Fruit fly (Drosophila melanogaster) whole organism, embryonic: Measurements from ENCODE around the gene Spn88Ea.

Source experiments
- Atf-2 ChIP-seq: fragments of 200-800 bp; sonication (Bioruptor generic); optimal IDR thresholded peaks from 2 replicates; lab custom pipeline; 2016; ENCODE audit warnings: missing biosample characterization, missing genetic modification characterization
- BtbVII ChIP-seq: fragments of 200-800 bp; sonication (Bioruptor generic); optimal IDR thresholded peaks from 3 replicates; lab custom pipeline; 2017; ENCODE audit warnings: missing biosample characterization, mild to moderate bottlenecking, missing genetic modification characterization
- C15 ChIP-seq: fragments of 200-800 bp; sonication (Bioruptor generic); IDR thresholded peaks from 3 replicates; pipeline ENCODE4 v1.3.6; 2022; ENCODE audit warnings: missing biosample characterization, missing genetic modification characterization
- CG11085 ChIP-seq: fragments of 200-800 bp; sonication (Bioruptor generic); IDR thresholded peaks from 2 replicates; pipeline ENCODE4 v1.3.6; 2022; ENCODE audit warnings: missing biosample characterization, missing genetic modification characterization
- CG12219 ChIP-seq: fragments of 200-800 bp; sonication (Bioruptor generic); optimal IDR thresholded peaks from 3 replicates; lab custom pipeline; 2018; ENCODE audit warnings: missing biosample characterization, mild to moderate bottlenecking, missing genetic modification characterization
- CG12942 ChIP-seq: fragments of 200-800 bp; sonication (Bioruptor generic); optimal IDR thresholded peaks from 3 replicates; lab custom pipeline; 2016; ENCODE audit warnings: missing biosample characterization, missing genetic modification characterization
- CG15073 ChIP-seq: fragments of 200-800 bp; sonication (Bioruptor generic); optimal IDR thresholded peaks from 2 replicates; lab custom pipeline; 2016; ENCODE audit warnings: missing biosample characterization, missing genetic modification characterization
- CG15601 ChIP-seq: fragments of 200-800 bp; sonication (Bioruptor generic); optimal IDR thresholded peaks from 3 replicates; lab custom pipeline; 2019; ENCODE audit warnings: missing biosample characterization, mild to moderate bottlenecking, missing genetic modification characterization, moderate library complexity
- CG17568 ChIP-seq: fragments of 200-800 bp; sonication (Bioruptor generic); optimal IDR thresholded peaks from 2 replicates; lab custom pipeline; 2018; ENCODE audit warnings: missing biosample characterization, mild to moderate bottlenecking, missing genetic modification characterization, moderate library complexity
- CG17912 ChIP-seq: fragments of 200-800 bp; sonication (Bioruptor generic); optimal IDR thresholded peaks from 2 replicates; lab custom pipeline; 2018; ENCODE audit warnings: missing biosample characterization, mild to moderate bottlenecking, missing genetic modification characterization
- CG3163 ChIP-seq: fragments of 200-800 bp; sonication (Bioruptor generic); optimal IDR thresholded peaks from 3 replicates; lab custom pipeline; 2016; ENCODE audit warnings: missing biosample characterization, missing genetic modification characterization
- CG33213 ChIP-seq: fragments of 200-800 bp; sonication (Bioruptor generic); optimal IDR thresholded peaks from 3 replicates; lab custom pipeline; 2016; ENCODE audit warnings: missing biosample characterization, missing genetic modification characterization
- CG3407 ChIP-seq: fragments of 200-800 bp; sonication (Bioruptor generic); optimal IDR thresholded peaks from 2 replicates; lab custom pipeline; 2018; ENCODE audit warnings: missing biosample characterization, mild to moderate bottlenecking, missing genetic modification characterization
- CG3847 ChIP-seq: fragments of 200-800 bp; sonication (Bioruptor generic); IDR thresholded peaks from 2 replicates; pipeline ENCODE4 v1.3.6; 2022; ENCODE audit warnings: missing biosample characterization, missing genetic modification characterization
- CG4617 ChIP-seq: fragments of 200-800 bp; sonication (Bioruptor generic); optimal IDR thresholded peaks from 3 replicates; lab custom pipeline; 2016; ENCODE audit warnings: missing biosample characterization, missing genetic modification characterization, borderline replicate concordance
- CG7357 ChIP-seq: fragments of 200-800 bp; sonication (Bioruptor generic); IDR thresholded peaks from 3 replicates; pipeline ENCODE4 v1.3.6; 2022; ENCODE audit warnings: missing biosample characterization, missing genetic modification characterization
- CG8290 ChIP-seq, 3 experiments: fragments of 200-800 bp; sonication (Bioruptor generic); optimal IDR thresholded peaks; 2 replicates each; lab custom pipeline; 2016 to 2019; ENCODE audit warnings: missing biosample characterization in 3 of 3, missing genetic modification characterization in 3 of 3, mild to moderate bottlenecking in 2 of 3, moderate library complexity in 1 of 3
- CG8944 ChIP-seq: fragments of 200-800 bp; sonication (Bioruptor generic); optimal IDR thresholded peaks from 3 replicates; lab custom pipeline; 2016; ENCODE audit warnings: missing biosample characterization, missing genetic modification characterization
- CTCF ChIP-seq: fragments of 200-800 bp; sonication (Bioruptor generic); optimal IDR thresholded peaks from 2 replicates; lab custom pipeline; 2017; ENCODE audit warnings: missing biosample characterization, mild to moderate bottlenecking, missing genetic modification characterization, moderate library complexity
- CkIIα-i1 ChIP-seq: fragments of 200-800 bp; sonication (Bioruptor generic); IDR thresholded peaks from 2 replicates; pipeline ENCODE4 v1.3.6; 2022; ENCODE audit warnings: missing biosample characterization, missing genetic modification characterization
- Ets65A ChIP-seq: fragments of 200-800 bp; sonication (Bioruptor generic); peaks from one replicate; lab custom pipeline; 2016; ENCODE audit warnings: missing biosample characterization, missing genetic modification characterization
- Gug ChIP-seq: fragments of 200-800 bp; sonication (Bioruptor generic); IDR thresholded peaks from 4 replicates; pipeline ENCODE4 v1.3.6; 2022; ENCODE audit warnings: missing biosample characterization, missing genetic modification characterization
- HmgZ ChIP-seq: fragments of 200-800 bp; sonication (Bioruptor generic); optimal IDR thresholded peaks from 2 replicates; lab custom pipeline; 2018; ENCODE audit warnings: missing biosample characterization, mild to moderate bottlenecking, missing genetic modification characterization
- Hr51 ChIP-seq, 2 experiments: fragments of 200-800 bp; sonication (Bioruptor generic); optimal IDR thresholded peaks; 2 replicates in 1 of 2; 3 replicates in 1 of 2; lab custom pipeline; 2016 to 2018; ENCODE audit warnings: missing biosample characterization in 2 of 2, missing genetic modification characterization in 2 of 2, mild to moderate bottlenecking in 1 of 2, moderate library complexity in 1 of 2
- Kr ChIP-seq: fragments of 200-800 bp; sonication (Bioruptor generic); optimal IDR thresholded peaks from 2 replicates; lab custom pipeline; 2017; ENCODE audit warnings: missing biosample characterization, mild to moderate bottlenecking, missing genetic modification characterization
- Mes4 ChIP-seq: fragments of 200-800 bp; sonication (Bioruptor generic); optimal IDR thresholded peaks from 2 replicates; lab custom pipeline; 2016; ENCODE audit warnings: missing biosample characterization, missing genetic modification characterization
- Myb ChIP-seq: fragments of 200-800 bp; sonication (Bioruptor generic); optimal IDR thresholded peaks from 2 replicates; lab custom pipeline; 2016; ENCODE audit warnings: missing biosample characterization, missing genetic modification characterization
- NC2β ChIP-seq: fragments of 200-800 bp; sonication (Bioruptor generic); optimal IDR thresholded peaks from 2 replicates; lab custom pipeline; 2016; ENCODE audit warnings: missing biosample characterization, missing genetic modification characterization
- NFAT ChIP-seq: fragments of 200-800 bp; sonication (Bioruptor generic); IDR thresholded peaks from 2 replicates; pipeline ENCODE4 v1.3.6; 2022; ENCODE audit warnings: missing biosample characterization, missing genetic modification characterization
- Pdp1 ChIP-seq, 2 experiments: fragments of 200-800 bp; sonication (Bioruptor generic); optimal IDR thresholded peaks; 3 replicates each; lab custom pipeline; 2016; ENCODE audit warnings: missing biosample characterization in 2 of 2, missing genetic modification characterization in 2 of 2, mild to moderate bottlenecking in 1 of 2, moderate library complexity in 1 of 2
- Sox102F ChIP-seq: fragments of 200-800 bp; sonication (Bioruptor generic); optimal IDR thresholded peaks from 2 replicates; lab custom pipeline; 2018; ENCODE audit warnings: missing biosample characterization, mild to moderate bottlenecking, missing genetic modification characterization, moderate library complexity
- YL-1 ChIP-seq: fragments of 200-800 bp; sonication (Bioruptor generic); optimal IDR thresholded peaks from 3 replicates; lab custom pipeline; 2017; ENCODE audit warnings: missing biosample characterization, mild to moderate bottlenecking, missing genetic modification characterization
- ab ChIP-seq: fragments of 200-800 bp; sonication (Bioruptor generic); optimal IDR thresholded peaks from 2 replicates; lab custom pipeline; 2016; ENCODE audit warnings: missing biosample characterization, missing genetic modification characterization
- dan ChIP-seq: fragments of 200-800 bp; sonication (Bioruptor generic); IDR thresholded peaks from 2 replicates; pipeline ENCODE4 v1.3.6; 2022; ENCODE audit warnings: missing biosample characterization, missing genetic modification characterization
- dimm ChIP-seq: fragments of 200-800 bp; sonication (Bioruptor generic); IDR thresholded peaks from 2 replicates; pipeline ENCODE4 v1.3.6; 2022; ENCODE audit warnings: missing biosample characterization, missing genetic modification characterization
- dysf ChIP-seq: fragments of 200-800 bp; sonication (Bioruptor generic); IDR thresholded peaks from 3 replicates; pipeline ENCODE4 v1.3.6; 2022; ENCODE audit warnings: missing biosample characterization, missing genetic modification characterization
- en ChIP-seq: fragments of 200-800 bp; sonication (Bioruptor generic); optimal IDR thresholded peaks from 2 replicates; lab custom pipeline; 2016; ENCODE audit warnings: missing biosample characterization, missing genetic modification characterization
- fd96Cb ChIP-seq: fragments of 200-800 bp; sonication (Bioruptor generic); optimal IDR thresholded peaks from 2 replicates; lab custom pipeline; 2018; ENCODE audit warnings: missing biosample characterization, mild to moderate bottlenecking, missing genetic modification characterization, moderate library complexity
- gcm ChIP-seq: fragments of 200-800 bp; sonication (Bioruptor generic); optimal IDR thresholded peaks from 2 replicates; lab custom pipeline; 2019; ENCODE audit warnings: missing biosample characterization, mild to moderate bottlenecking, missing genetic modification characterization, moderate library complexity
- hth ChIP-seq: fragments of >200 bp; optimal IDR thresholded peaks from 2 replicates; lab custom pipeline; 2017; ENCODE audit warnings: inconsistent platforms
- ind ChIP-seq: fragments of 200-800 bp; sonication (Bioruptor generic); optimal IDR thresholded peaks from 3 replicates; lab custom pipeline; 2016; ENCODE audit warnings: missing biosample characterization, missing genetic modification characterization
- lab ChIP-seq: fragments of 200-800 bp; sonication (Bioruptor generic); optimal IDR thresholded peaks from 3 replicates; lab custom pipeline; 2017; ENCODE audit warnings: missing biosample characterization, missing genetic modification characterization, mild to moderate bottlenecking, moderate library complexity, missing genetic modification reagents
- nerfin-1 ChIP-seq: fragments of 200-800 bp; sonication (Bioruptor generic); optimal IDR thresholded peaks from 3 replicates; lab custom pipeline; 2019; ENCODE audit warnings: missing biosample characterization, mild to moderate bottlenecking, missing genetic modification characterization, moderate library complexity
- p53 ChIP-seq: fragments of 200-800 bp; sonication (Bioruptor generic); optimal IDR thresholded peaks from 2 replicates; lab custom pipeline; 2016; ENCODE audit warnings: missing biosample characterization, missing genetic modification characterization
- run ChIP-seq: fragments of 200-800 bp; sonication (Bioruptor generic); optimal IDR thresholded peaks from 3 replicates; lab custom pipeline; 2018; ENCODE audit warnings: missing biosample characterization, mild to moderate bottlenecking, missing genetic modification characterization
- sc ChIP-seq, 3 experiments: fragments of >200 bp in 2 of 3; fragments of 200-800 bp in 1 of 3; sonication (Bioruptor generic) in 1 of 3; optimal IDR thresholded peaks; 2 replicates in 2 of 3; 3 replicates in 1 of 3; lab custom pipeline; 2017; ENCODE audit warnings: mild to moderate bottlenecking in 1 of 3, missing biosample characterization in 1 of 3, missing genetic modification characterization in 1 of 3, missing genetic modification reagents in 1 of 3
- scrt ChIP-seq: fragments of 200-800 bp; sonication (Bioruptor generic); optimal IDR thresholded peaks from 2 replicates; lab custom pipeline; 2018; ENCODE audit warnings: missing biosample characterization, mild to moderate bottlenecking, missing genetic modification characterization, moderate library complexity
- shn ChIP-seq: fragments of 200-800 bp; sonication (Bioruptor generic); optimal IDR thresholded peaks from 3 replicates; lab custom pipeline; 2016; ENCODE audit warnings: missing biosample characterization, missing genetic modification characterization
- slp2 ChIP-seq: fragments of 200-800 bp; sonication (Bioruptor generic); optimal IDR thresholded peaks from 2 replicates; lab custom pipeline; 2016; ENCODE audit warnings: missing biosample characterization, missing genetic modification characterization
- sug ChIP-seq: fragments of 200-800 bp; optimal IDR thresholded peaks from 2 replicates; lab custom pipeline; 2019; ENCODE audit warnings: missing biosample characterization, mild to moderate bottlenecking, missing genetic modification characterization, moderate library complexity

Gene Spn88Ea

DNA sequence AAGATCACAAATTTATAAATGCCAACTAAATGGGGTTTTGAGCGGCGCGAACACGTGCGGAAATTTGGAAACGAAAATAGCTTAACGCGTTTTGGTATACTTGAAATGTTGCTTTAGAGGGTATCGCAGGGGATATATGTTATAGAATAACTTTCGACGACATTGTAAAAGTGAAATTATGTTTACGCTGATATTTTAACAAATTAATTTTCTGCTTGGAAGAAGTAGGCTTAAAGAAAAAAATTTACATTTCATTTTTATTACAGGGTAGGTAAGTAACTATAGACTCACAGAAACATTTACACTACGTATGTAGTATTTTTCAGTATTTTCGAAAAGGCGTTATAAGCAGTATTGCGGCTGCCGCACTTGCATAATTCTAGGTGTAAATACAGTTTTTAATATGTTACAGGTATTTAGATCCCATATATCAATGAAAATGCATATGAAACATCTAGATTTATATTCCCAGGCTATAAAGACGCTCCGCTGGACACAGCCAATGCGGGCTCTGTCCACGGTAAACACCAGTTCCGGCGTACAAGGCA is 23.2 kb upstream of the Spn88Ea start, which contains the start of the genes Art3 and mRpS10 (continued):
- TF ChIP-seq en (GFP tag; lab: Kevin White, UChicago), result peak; percentile 100
- no peak for TF ChIP-seq sc (optimal IDR thresholded peaks at IDR 0.05; lab: Kevin White, UChicago)
- peak; percentile 100 for TF ChIP-seq sc (GFP tag; optimal IDR thresholded peaks at IDR 0.05; lab: Kevin White, UChicago)
- TF ChIP-seq CG12942, result peak; percentile 100
- peak; percentile 100 for TF ChIP-seq shn (GFP tag; lab: Kevin White, UChicago)
- TF ChIP-seq scrt, result peak; percentile 99
- peak; percentile 100 for TF ChIP-seq run (tag; lab: Kevin White, UChicago)
- TF ChIP-seq CG3163 (GFP tag; lab: Kevin White, UChicago), result peak; percentile 96
- peak; percentile 99 for TF ChIP-seq CkIIα-i1 (GFP tag; lab: Robert Waterston, UW)
- peak; percentile 100 for TF ChIP-seq slp2 (GFP tag; lab: Kevin White, UChicago)
- peak; percentile 100 for TF ChIP-seq Hr51 (GFP tag; optimal IDR thresholded peaks at IDR 0.05; lab: Kevin White, UChicago)
- TF ChIP-seq CG17568, result no peak
- TF ChIP-seq CG11085 (GFP tag; lab: Robert Waterston, UW), result peak; percentile 100
- TF ChIP-seq Pdp1 (GFP tag; optimal IDR thresholded peaks at IDR 0.05; lab: Kevin White, UChicago), result peak; percentile 100
- TF ChIP-seq ind (GFP tag; lab: Kevin White, UChicago), result peak; percentile 100
- TF ChIP-seq Sox102F, result peak; percentile 100
- peak; percentile 96 for TF ChIP-seq Myb (GFP tag; lab: Kevin White, UChicago)
- TF ChIP-seq CG8290 (GFP tag; optimal IDR thresholded peaks at IDR 0.05; lab: Kevin White, UChicago), result peak; percentile 100
- TF ChIP-seq CG8290 (tag; optimal IDR thresholded peaks at IDR 0.05; lab: Kevin White, UChicago), result peak; percentile 99 to 100
- TF ChIP-seq ab (GFP tag; lab: Kevin White, UChicago), result peak; percentile 98
- peak; percentile 99 for TF ChIP-seq CG3407 (GFP tag; lab: Kevin White, UChicago)
- TF ChIP-seq Ets65A (GFP tag; lab: Kevin White, UChicago), result peak; percentile 100
- peak; percentile 100 for TF ChIP-seq CG3847 (GFP tag; lab: Robert Waterston, UW)
- peak; percentile 100 for TF ChIP-seq gcm (GFP tag; lab: Kevin White, UChicago)
- TF ChIP-seq fd96Cb, result peak; percentile 100
- TF ChIP-seq CG7357 (GFP tag; lab: Robert Waterston, UW), result peak; percentile 99
- TF ChIP-seq CG15601 (tag; lab: Kevin White, UChicago), result peak; percentile 99
- TF ChIP-seq CG8944 (GFP tag; lab: Kevin White, UChicago), result peak; percentile 100
- peak; percentile 100 for TF ChIP-seq CG33213 (GFP tag; lab: Kevin White, UChicago)
- TF ChIP-seq CG15073 (GFP tag; lab: Kevin White, UChicago), result peak; percentile 96
- peak; percentile 100 for TF ChIP-seq NC2β (GFP tag; lab: Kevin White, UChicago)
- TF ChIP-seq nerfin-1, result peak; percentile 100
- TF ChIP-seq BtbVII (GFP tag; lab: Kevin White, UChicago), result peak; percentile 100
- peak; percentile 99 for TF ChIP-seq Gug (GFP tag; lab: Robert Waterston, UW)
- peak; percentile 100 for TF ChIP-seq C15
- TF ChIP-seq lab (GFP tag; lab: Kevin White, UChicago), result peak; percentile 100
- TF ChIP-seq CTCF (GFP tag; lab: Kevin White, UChicago), result peak; percentile 82
- TF ChIP-seq dimm (GFP tag; lab: Robert Waterston, UW), result peak; percentile 100
- TF ChIP-seq hth (lab: Kevin White, UChicago), result no peak
- peak; percentile 100 for TF ChIP-seq CG4617 (GFP tag; lab: Kevin White, UChicago)
- peak; percentile 100 for TF ChIP-seq Mes4 (GFP tag; lab: Kevin White, UChicago)
- TF ChIP-seq p53 (GFP tag; lab: Kevin White, UChicago), result peak; percentile 99
- TF ChIP-seq NFAT (GFP tag; lab: Robert Waterston, UW), result peak; percentile 100
- TF ChIP-seq sug, result peak; percentile 100
- TF ChIP-seq dysf, result peak; percentile 100
- TF ChIP-seq HmgZ (tag; lab: Kevin White, UChicago), result peak; percentile 100
- peak; percentile 100 for TF ChIP-seq CG17912
- peak; percentile 97 for TF ChIP-seq Kr (GFP tag; lab: Kevin White, UChicago)
- peak; percentile 100 for TF ChIP-seq Atf-2 (GFP tag; lab: Kevin White, UChicago)
- TF ChIP-seq dan (GFP tag; lab: Robert Waterston, UW), result peak; percentile 99
- peak; percentile 100 for TF ChIP-seq YL-1 (GFP tag; lab: Kevin White, UChicago)
- TF ChIP-seq CG12219 (GFP tag; lab: Kevin White, UChicago), result peak; percentile 100
